Worm (Caenorhabditis elegans) whole organism, dauer: ENCODE measurements around the gene srr-8.

Experiments used
- unc-62 ChIP-seq: sonication (generic microtip); optimal IDR thresholded peaks from 2 replicates; lab custom pipeline; 2017; ENCODE audit warnings: missing biosample characterization, missing genetic modification reagents, missing genetic modification characterization

srr-8 gene

ce11 chrV:4980094-4980493, 21.4 kb upstream of the srr-8 start:
- TF ChIP-seq unc-62, result no peak

ce11 chrV:4980873-4981272, 20.6 kb upstream of the srr-8 start, which contains the start of gene srsx-12:
Gene srsx-12, minus strand, starts transcription at chrV:4980973.
- TF ChIP-seq unc-62, result no peak

ce11 chrV:4983091-4983490, 18.4 kb upstream of the srr-8 start, which contains the start of gene srsx-13:
Gene srsx-13, minus strand, starts transcription at chrV:4983191.
- TF ChIP-seq unc-62, result no peak

- no peak for TF ChIP-seq unc-62
Observed at ce11 chrV:4987097-4987496, 14.4 kb upstream of the srr-8 start, which contains the start of gene ncx-8. Gene ncx-8, minus strand, starts transcription at chrV:4987197.

ce11 chrV:4995155-4995554, 6.3 kb upstream of the srr-8 start, which contains the start of gene ncx-9:
Gene ncx-9, minus strand, starts transcription at chrV:4995255.
- TF ChIP-seq unc-62, result no peak

- TF ChIP-seq unc-62, result no peak
Observed at ce11 chrV:5000406-5000805, 1.1 kb upstream of the srr-8 start, which contains the start of gene ugt-7. Gene ugt-7, minus strand, starts transcription at chrV:5000566.

- no peak for TF ChIP-seq unc-62
Observed at ce11 chrV:5012193-5012853, 10.8 kb downstream of the srr-8 start, which contains the start of gene srr-6. Gene srr-6, plus strand, starts transcription at chrV:5012803.

ce11 chrV:5016728-5017127, 15.2 kb downstream of the srr-8 start:
- no peak for TF ChIP-seq unc-62

- TF ChIP-seq unc-62, result no peak
Observed at ce11 chrV:5018067-5018466, 16.6 kb downstream of the srr-8 start.

ce11 chrV:5018810-5019274, 17.4 kb downstream of the srr-8 start, which contains the start of gene srr-4:
Gene srr-4, plus strand, starts transcription at chrV:5019224.
- no peak for TF ChIP-seq unc-62

ce11 chrV:5023355-5023754, 21.9 kb downstream of the srr-8 start:
- TF ChIP-seq unc-62, result no peak

- TF ChIP-seq unc-62, result no peak
Observed at ce11 chrV:5026438-5026837, 25.0 kb downstream of the srr-8 start.

ce11 chrV:5027640-5028039, 26.2 kb downstream of the srr-8 start, which contains the start of gene cpt-4:
Gene cpt-4, minus strand, starts transcription at chrV:5027723.
- TF ChIP-seq unc-62, result no peak

- TF ChIP-seq unc-62, result no peak
Observed at ce11 chrV:5030212-5030611, 28.7 kb downstream of the srr-8 start.

- no peak for TF ChIP-seq unc-62
Observed at ce11 chrV:5030715-5031114, 29.2 kb downstream of the srr-8 start, which contains the start of gene swt-7. Gene swt-7, minus strand, starts transcription at chrV:5030815.

- no peak for TF ChIP-seq unc-62
Observed at ce11 chrV:5031764-5032163, 30.3 kb downstream of the srr-8 start.

ce11 chrV:5032176-5032575, 30.7 kb downstream of the srr-8 start:
- TF ChIP-seq unc-62, result no peak

- no peak for TF ChIP-seq unc-62
Observed at ce11 chrV:5033099-5033498, 31.6 kb downstream of the srr-8 start, which contains the start of gene K11D12.13. Gene K11D12.13, plus strand, starts transcription at chrV:5033399.
